Fruit fly (Drosophila melanogaster) whole organism, embryonic: ENCODE results near the gene pod1.
A peak's percentile ranks its signal among the peaks of the same experiment; 100 is the strongest.

ENCODE experiments used
- Antp ChIP-seq: fragments of 200-800 bp; sonication (Bioruptor generic); optimal IDR thresholded peaks from 3 replicates; lab custom pipeline; 2016; ENCODE audit warnings: missing biosample characterization, missing genetic modification characterization
- CG11560 ChIP-seq: fragments of 200-800 bp; sonication (Bioruptor generic); IDR thresholded peaks from 3 replicates; pipeline ENCODE4 v1.3.6; 2022; ENCODE audit warnings: missing biosample characterization, missing genetic modification characterization
- CG12299 ChIP-seq: fragments of 200-800 bp; sonication (Bioruptor generic); optimal IDR thresholded peaks from 2 replicates; lab custom pipeline; 2018; ENCODE audit warnings: missing biosample characterization, mild to moderate bottlenecking, missing genetic modification characterization
- CG14014 ChIP-seq: fragments of 200-800 bp; sonication (Bioruptor generic); IDR thresholded peaks from 2 replicates; pipeline ENCODE4 v1.3.6; 2022; ENCODE audit warnings: missing biosample characterization, missing genetic modification characterization
- CG15601 ChIP-seq: fragments of 200-800 bp; sonication (Bioruptor generic); optimal IDR thresholded peaks from 3 replicates; lab custom pipeline; 2019; ENCODE audit warnings: missing biosample characterization, mild to moderate bottlenecking, missing genetic modification characterization, moderate library complexity
- CG1603 ChIP-seq: fragments of 200-800 bp; sonication (Bioruptor generic); optimal IDR thresholded peaks from 2 replicates; lab custom pipeline; 2019; ENCODE audit warnings: missing biosample characterization, mild to moderate bottlenecking, missing genetic modification characterization, moderate library complexity
- CG17328 ChIP-seq: fragments of 200-800 bp; sonication (Bioruptor generic); IDR thresholded peaks from 2 replicates; pipeline ENCODE4 v1.3.6; 2022; ENCODE audit warnings: missing biosample characterization, missing genetic modification characterization
- CG17361 ChIP-seq: fragments of 200-800 bp; sonication (Bioruptor generic); IDR thresholded peaks from 3 replicates; pipeline ENCODE4 v1.3.6; 2022; ENCODE audit warnings: missing biosample characterization, missing genetic modification characterization
- CG2202 ChIP-seq: fragments of 200-800 bp; sonication (Bioruptor generic); optimal IDR thresholded peaks from 2 replicates; lab custom pipeline; 2018; ENCODE audit warnings: missing biosample characterization, mild to moderate bottlenecking, missing genetic modification characterization
- CG2712 ChIP-seq: fragments of 200-800 bp; optimal IDR thresholded peaks from 3 replicates; lab custom pipeline; 2019; ENCODE audit warnings: missing biosample characterization, mild to moderate bottlenecking, missing genetic modification characterization, moderate library complexity
- CG2889 ChIP-seq: fragments of 200-800 bp; sonication (Bioruptor generic); IDR thresholded peaks from 3 replicates; pipeline ENCODE4 v1.3.6; 2022; ENCODE audit warnings: missing biosample characterization, missing genetic modification characterization
- CG30403 ChIP-seq: fragments of 200-800 bp; sonication (Bioruptor generic); optimal IDR thresholded peaks from 3 replicates; lab custom pipeline; 2016; ENCODE audit warnings: missing biosample characterization, missing genetic modification characterization
- CG3838 ChIP-seq: fragments of 200-800 bp; sonication (Bioruptor generic); optimal IDR thresholded peaks from 3 replicates; lab custom pipeline; 2016; ENCODE audit warnings: missing biosample characterization, missing genetic modification characterization
- CG4328 ChIP-seq: fragments of 200-800 bp; sonication (Bioruptor generic); optimal IDR thresholded peaks from 3 replicates; lab custom pipeline; 2017; ENCODE audit warnings: missing biosample characterization, missing genetic modification reagents, missing genetic modification characterization
- CG4404 ChIP-seq: fragments of 200-800 bp; sonication (Bioruptor generic); IDR thresholded peaks from 2 replicates; pipeline ENCODE4 v1.3.6; 2022; ENCODE audit warnings: missing biosample characterization, missing genetic modification characterization
- CG4617 ChIP-seq: fragments of 200-800 bp; sonication (Bioruptor generic); optimal IDR thresholded peaks from 3 replicates; lab custom pipeline; 2016; ENCODE audit warnings: missing biosample characterization, missing genetic modification characterization, borderline replicate concordance
- CG5180 ChIP-seq: fragments of 200-800 bp; sonication (Bioruptor generic); optimal IDR thresholded peaks from 3 replicates; lab custom pipeline; 2017; ENCODE audit warnings: missing biosample characterization, missing genetic modification characterization, mild to moderate bottlenecking, moderate library complexity, missing genetic modification reagents
- CG6683 ChIP-seq: fragments of 200-800 bp; sonication (Bioruptor generic); optimal IDR thresholded peaks from 2 replicates; lab custom pipeline; 2017; ENCODE audit warnings: missing biosample characterization, mild to moderate bottlenecking, missing genetic modification characterization, missing genetic modification reagents
- CG7372 ChIP-seq: fragments of 200-800 bp; sonication (Bioruptor generic); IDR thresholded peaks from 2 replicates; pipeline ENCODE4 v1.3.6; 2022; ENCODE audit warnings: missing biosample characterization, missing genetic modification characterization
- CG7745 ChIP-seq: fragments of 200-800 bp; sonication (Bioruptor generic); optimal IDR thresholded peaks from 2 replicates; lab custom pipeline; 2018; ENCODE audit warnings: missing biosample characterization, mild to moderate bottlenecking, missing genetic modification characterization, moderate library complexity
- CG8478 ChIP-seq: fragments of >200 bp; optimal IDR thresholded peaks from 2 replicates; lab custom pipeline; 2018
- CG9215 ChIP-seq: fragments of 200-800 bp; sonication (Bioruptor generic); IDR thresholded peaks from 2 replicates; pipeline ENCODE4 v1.3.6; 2022; ENCODE audit warnings: missing biosample characterization, missing genetic modification characterization
- CG9797 ChIP-seq: fragments of 200-800 bp; sonication (Bioruptor generic); optimal IDR thresholded peaks from 3 replicates; lab custom pipeline; 2018; ENCODE audit warnings: missing biosample characterization, mild to moderate bottlenecking, missing genetic modification characterization
- Gsc ChIP-seq: fragments of 200-800 bp; sonication (Bioruptor generic); IDR thresholded peaks from 2 replicates; pipeline ENCODE4 v1.3.6; 2022; ENCODE audit warnings: missing biosample characterization, missing genetic modification characterization
- Gug ChIP-seq: fragments of 200-800 bp; sonication (Bioruptor generic); IDR thresholded peaks from 4 replicates; pipeline ENCODE4 v1.3.6; 2022; ENCODE audit warnings: missing biosample characterization, missing genetic modification characterization
- HLH54F ChIP-seq: fragments of 200-800 bp; sonication (Bioruptor generic); optimal IDR thresholded peaks from 3 replicates; lab custom pipeline; 2016; ENCODE audit warnings: missing biosample characterization, missing genetic modification characterization
- Hmr ChIP-seq: fragments of 200-800 bp; sonication (Bioruptor generic); optimal IDR thresholded peaks from 3 replicates; lab custom pipeline; 2017; ENCODE audit warnings: mild to moderate bottlenecking, missing biosample characterization, missing genetic modification reagents, missing genetic modification characterization
- NC2α ChIP-seq: fragments of 200-800 bp; sonication (Bioruptor generic); optimal IDR thresholded peaks from 2 replicates; lab custom pipeline; 2016; ENCODE audit warnings: missing biosample characterization, missing genetic modification characterization
- PHDP ChIP-seq: fragments of 200-800 bp; sonication (Bioruptor generic); optimal IDR thresholded peaks from 3 replicates; lab custom pipeline; 2018; ENCODE audit warnings: missing biosample characterization, mild to moderate bottlenecking, missing genetic modification characterization, moderate library complexity
- Trl ChIP-seq, 3 experiments: fragments of >200 bp in 2 of 3; fragments of 200-800 bp in 1 of 3; sonication (Bioruptor generic) in 1 of 3; optimal IDR thresholded peaks; 2 replicates in 1 of 3; 3 replicates in 2 of 3; lab custom pipeline; 2016 to 2017; ENCODE audit warnings: missing biosample characterization in 1 of 3, missing genetic modification characterization in 1 of 3
- abd-A ChIP-seq: fragments of 200-800 bp; sonication (Bioruptor generic); optimal IDR thresholded peaks from 3 replicates; lab custom pipeline; 2019; ENCODE audit warnings: missing biosample characterization, mild to moderate bottlenecking, missing genetic modification characterization, moderate library complexity
- ap ChIP-seq: fragments of 200-800 bp; sonication (Bioruptor generic); IDR thresholded peaks from 2 replicates; pipeline ENCODE4 v1.3.6; 2022; ENCODE audit warnings: missing biosample characterization, missing genetic modification characterization
- ase ChIP-seq: fragments of 200-800 bp; sonication (Bioruptor generic); IDR thresholded peaks from 3 replicates; pipeline ENCODE4 v1.3.6; 2022; ENCODE audit warnings: missing biosample characterization, missing genetic modification characterization
- ato ChIP-seq: fragments of 200-800 bp; sonication (Bioruptor generic); IDR thresholded peaks from 2 replicates; pipeline ENCODE4 v1.3.6; 2022; ENCODE audit warnings: missing biosample characterization, missing genetic modification characterization; ENCODE audit not compliant: partially characterized antibody
- bcd ChIP-seq: fragments of 200-800 bp; sonication (Bioruptor generic); optimal IDR thresholded peaks from 2 replicates; lab custom pipeline; 2017; ENCODE audit warnings: missing biosample characterization, mild to moderate bottlenecking, missing genetic modification characterization
- croc ChIP-seq: fragments of 200-800 bp; sonication (Bioruptor generic); conservative IDR thresholded peaks from 3 replicates; pipeline ENCODE4 v1.3.6; 2022; ENCODE audit warnings: missing biosample characterization, missing genetic modification characterization
- dmrt11E ChIP-seq: fragments of 200-800 bp; sonication (Bioruptor generic); optimal IDR thresholded peaks from 3 replicates; lab custom pipeline; 2018; ENCODE audit warnings: missing biosample characterization, mild to moderate bottlenecking, missing genetic modification characterization, moderate library complexity
- fd64A ChIP-seq: fragments of 200-800 bp; sonication (Bioruptor generic); optimal IDR thresholded peaks from 3 replicates; lab custom pipeline; 2018; ENCODE audit warnings: missing biosample characterization, mild to moderate bottlenecking, missing genetic modification characterization
- fu2 ChIP-seq: fragments of 200-800 bp; sonication (Bioruptor generic); optimal IDR thresholded peaks from 2 replicates; lab custom pipeline; 2016; ENCODE audit warnings: missing biosample characterization, missing genetic modification characterization
- gce ChIP-seq: fragments of 200-800 bp; sonication (Bioruptor generic); IDR thresholded peaks from 3 replicates; pipeline ENCODE4 v1.3.6; 2022; ENCODE audit warnings: missing biosample characterization, missing genetic modification characterization
- gem ChIP-seq: fragments of 200-800 bp; sonication (Bioruptor generic); optimal IDR thresholded peaks from 2 replicates; lab custom pipeline; 2019; ENCODE audit warnings: missing biosample characterization, mild to moderate bottlenecking, missing genetic modification characterization, moderate library complexity
- hth ChIP-seq: fragments of >200 bp; optimal IDR thresholded peaks from 2 replicates; lab custom pipeline; 2017; ENCODE audit warnings: inconsistent platforms
- jigr1 ChIP-seq: fragments of 200-800 bp; sonication (Bioruptor generic); IDR thresholded peaks from 3 replicates; pipeline ENCODE4 v1.3.6; 2022; ENCODE audit warnings: missing biosample characterization, missing genetic modification characterization
- klu ChIP-seq: fragments of 200-800 bp; sonication (Bioruptor generic); IDR thresholded peaks from 2 replicates; pipeline ENCODE4 v1.3.6; 2022; ENCODE audit warnings: missing biosample characterization, missing genetic modification characterization
- mld ChIP-seq: fragments of 200-800 bp; sonication (Bioruptor generic); IDR thresholded peaks from 3 replicates; pipeline ENCODE4 v1.3.6; 2022; ENCODE audit warnings: missing biosample characterization, missing genetic modification characterization; ENCODE audit not compliant: partially characterized antibody
- oc ChIP-seq: fragments of 200-800 bp; sonication (Bioruptor generic); optimal IDR thresholded peaks from 2 replicates; lab custom pipeline; 2018; ENCODE audit warnings: missing biosample characterization, mild to moderate bottlenecking, missing genetic modification characterization, moderate library complexity
- p53 ChIP-seq: fragments of 200-800 bp; sonication (Bioruptor generic); optimal IDR thresholded peaks from 2 replicates; lab custom pipeline; 2016; ENCODE audit warnings: missing biosample characterization, missing genetic modification characterization
- stwl ChIP-seq: fragments of 200-800 bp; sonication (Bioruptor generic); optimal IDR thresholded peaks from 3 replicates; lab custom pipeline; 2018; ENCODE audit warnings: missing biosample characterization, mild to moderate bottlenecking, missing genetic modification characterization, moderate library complexity
- tgo ChIP-seq: fragments of 200-800 bp; sonication (Bioruptor generic); IDR thresholded peaks from 3 replicates; pipeline ENCODE4 v1.3.6; 2022; ENCODE audit warnings: missing biosample characterization, missing genetic modification characterization
- tin ChIP-seq: fragments of 200-800 bp; sonication (Bioruptor generic); optimal IDR thresholded peaks from 3 replicates; lab custom pipeline; 2016; ENCODE audit warnings: missing biosample characterization, missing genetic modification characterization
- ttk ChIP-seq: fragments of 200-800 bp; sonication (Bioruptor generic); IDR thresholded peaks from 2 replicates; pipeline ENCODE4 v2.1.2; 2022; ENCODE audit warnings: missing biosample characterization, missing genetic modification characterization

pod1 gene

dm6 chrX:6854563-6854962 lies 51.1 kb downstream of the pod1 start (continued):
- peak; percentile 78; the same call in 3 of the 4 replicates for TF ChIP-seq Gug (GFP tag; lab: Robert Waterston, UW)
- peak; percentile 68 for TF ChIP-seq HLH54F (GFP tag; lab: Kevin White, UChicago)
- TF ChIP-seq CG9797 (GFP tag; lab: Kevin White, UChicago): no peak
- TF ChIP-seq CG17328 (GFP tag; lab: Robert Waterston, UW): peak; percentile 77
- peak; percentile 35; the same call in 1 of the 2 replicates for TF ChIP-seq klu (GFP tag; lab: Robert Waterston, UW)
- no peak for TF ChIP-seq CG7745
- TF ChIP-seq croc (GFP tag; lab: Robert Waterston, UW): peak; percentile 59
- TF ChIP-seq tgo: peak; percentile 82
- peak; percentile 56 for TF ChIP-seq CG12299 (tag; lab: Kevin White, UChicago)
- TF ChIP-seq CG4617: peak; percentile 45
- TF ChIP-seq CG2889: peak; percentile 72; the same call in 2 of the 3 replicates
- TF ChIP-seq gem: peak; percentile 91
- TF ChIP-seq dmrt11E (tag; lab: Kevin White, UChicago): peak; percentile 73
- TF ChIP-seq CG15601 (tag; lab: Kevin White, UChicago): peak; percentile 62
- TF ChIP-seq ttk (GFP tag; lab: Robert Waterston, UW): peak; percentile 58; the same call in 1 of the 2 replicates
- TF ChIP-seq jigr1 (GFP tag; lab: Robert Waterston, UW): peak; percentile 48; the same call in 1 of the 3 replicates
- 0 out of 3 replicates have a peak, but pooled peaks have one; percentile 42 for TF ChIP-seq CG11560 (tag; lab: Robert Waterston, UW)
- TF ChIP-seq CG30403 (GFP tag; lab: Kevin White, UChicago): peak; percentile 77
- TF ChIP-seq CG14014 (GFP tag; lab: Robert Waterston, UW): peak; percentile 62; the same call in 1 of the 2 replicates
- peak; percentile 44; the same call in 1 of the 2 replicates for TF ChIP-seq CG7372 (GFP tag; lab: Robert Waterston, UW)
- no peak for TF ChIP-seq CG8478 (lab: Kevin White, UChicago)
- no peak for TF ChIP-seq mld (GFP tag; lab: Robert Waterston, UW)
- TF ChIP-seq ap (GFP tag; lab: Robert Waterston, UW): peak; percentile 66
- TF ChIP-seq Hmr: peak; percentile 88
- TF ChIP-seq CG17361 (GFP tag; lab: Robert Waterston, UW): peak; percentile 71
- TF ChIP-seq CG2712: peak; percentile 85
- peak; percentile 56 for TF ChIP-seq fu2 (GFP tag; lab: Kevin White, UChicago)
- TF ChIP-seq ato (GFP tag; lab: Robert Waterston, UW): no peak
- peak; percentile 1 for TF ChIP-seq stwl (tag; lab: Kevin White, UChicago)
- TF ChIP-seq NC2α (GFP tag; lab: Kevin White, UChicago): no peak
- peak; percentile 66 for TF ChIP-seq CG5180
- TF ChIP-seq bcd (GFP tag; lab: Kevin White, UChicago): peak; percentile 83
- no peak for TF ChIP-seq abd-A (tag; lab: Kevin White, UChicago)
- TF ChIP-seq hth: no peak
- peak; percentile 88 for TF ChIP-seq PHDP (tag; lab: Kevin White, UChicago)
- TF ChIP-seq ase (GFP tag; lab: Robert Waterston, UW): peak; percentile 63; the same call in 1 of the 3 replicates
- peak; percentile 62 for TF ChIP-seq tin (GFP tag; lab: Kevin White, UChicago)
- TF ChIP-seq CG1603: peak; percentile 46
- peak; percentile 36; the same call in 1 of the 2 replicates for TF ChIP-seq CG4404 (GFP tag; lab: Robert Waterston, UW)
- no peak for TF ChIP-seq CG4328 (GFP tag; lab: Kevin White, UChicago)
- no peak; the same call in 1 of the 2 replicates for TF ChIP-seq Gsc
- no peak for TF ChIP-seq p53
- TF ChIP-seq Antp (GFP tag; lab: Kevin White, UChicago): peak; percentile 59
- peak; percentile 50 for TF ChIP-seq CG2202
- TF ChIP-seq Trl (optimal IDR thresholded peaks at IDR 0.05; lab: Kevin White, UChicago): no peak
- peak; percentile 53 for TF ChIP-seq Trl (GFP tag; optimal IDR thresholded peaks at IDR 0.05; lab: Kevin White, UChicago)
- TF ChIP-seq CG9215 (GFP tag; lab: Robert Waterston, UW): peak; percentile 40; the same call in 1 of the 2 replicates
- TF ChIP-seq fd64A (GFP tag; lab: Kevin White, UChicago): no peak
- peak; percentile 54; the same call in 2 of the 3 replicates for TF ChIP-seq gce (GFP tag; lab: Robert Waterston, UW)
- peak; percentile 78 for TF ChIP-seq oc
- TF ChIP-seq CG6683: peak; percentile 66
- TF ChIP-seq CG3838 (GFP tag; lab: Kevin White, UChicago): no peak
